Worm (Caenorhabditis elegans) whole organism, midembryonic: Measurements from ENCODE around the gene W02D7.12.

ENCODE experiments used
- cog-1 ChIP-seq: sonication (generic microtip); optimal IDR thresholded peaks from 2 replicates; lab custom pipeline; 2016; ENCODE audit warnings: missing genetic modification characterization, missing compliant biosample characterization
- flt-1 ChIP-seq: fragments of 200-800 bp; sonication (Bioruptor generic); IDR thresholded peaks from 2 replicates; pipeline ENCODE4 v1.3.6; 2022; ENCODE audit warnings: missing genetic modification characterization, missing compliant biosample characterization
- klf-2 ChIP-seq: fragments of 200-800 bp; sonication (Bioruptor generic); conservative IDR thresholded peaks from 2 replicates; pipeline ENCODE4 v1.3.6; 2022; ENCODE audit warnings: missing genetic modification reagents, missing genetic modification characterization, missing compliant biosample characterization
- med-1 ChIP-seq: sonication (generic microtip); optimal IDR thresholded peaks from 2 replicates; lab custom pipeline; 2017; ENCODE audit warnings: missing genetic modification characterization, mild to moderate bottlenecking, missing compliant biosample characterization, antibody characterized with exemption, missing genetic modification reagents; ENCODE audit not compliant: insufficient read depth
- ref-1 ChIP-seq: fragments of 200-800 bp; sonication (Bioruptor generic); conservative IDR thresholded peaks from 2 replicates; pipeline ENCODE4 v1.3.6; 2022; ENCODE audit warnings: missing genetic modification reagents, missing genetic modification characterization, missing compliant biosample characterization
- tab-1 ChIP-seq: fragments of 200-800 bp; sonication (Bioruptor generic); IDR thresholded peaks from 2 replicates; pipeline ENCODE4 v1.3.6; 2022; ENCODE audit warnings: missing genetic modification characterization, missing compliant biosample characterization
- ztf-23 ChIP-seq: fragments of 200-800 bp; sonication (Bioruptor generic); IDR thresholded peaks from 2 replicates; pipeline ENCODE4 v1.3.6; 2022; ENCODE audit warnings: missing genetic modification reagents, missing genetic modification characterization, missing compliant biosample characterization
- ztf-29 ChIP-seq: fragments of 200-800 bp; sonication (Bioruptor generic); IDR thresholded peaks from 2 replicates; pipeline ENCODE4 v1.3.6; 2022; ENCODE audit warnings: missing genetic modification reagents, missing genetic modification characterization, missing compliant biosample characterization

- no peak for TF ChIP-seq cog-1 (tag; lab: Kevin White, UChicago)
- no peak for TF ChIP-seq ref-1
- no peak for TF ChIP-seq med-1 (GFP tag; lab: Kevin White, UChicago)
- no peak for TF ChIP-seq flt-1 (GFP tag; lab: Robert Waterston, UW)
- TF ChIP-seq klf-2, result no peak
- no peak for TF ChIP-seq tab-1
- no peak for TF ChIP-seq ztf-23
- no peak for TF ChIP-seq ztf-29
Observed at ce11 chrV:8342416-8342815, 31.1 kb downstream of the W02D7.12 start.
